Worm (Caenorhabditis elegans): ENCODE measurements around the gene C16B8.2.

C16B8.2 gene

ce11 chrX:4007724-4008123 lies 41.5 kb upstream of the C16B8.2 start (continued):
- TF ChIP-seq unc-62 (GFP tag; optimal IDR thresholded peaks at IDR 0.05), result no peak
- peak; percentile 87 for TF ChIP-seq nhr-90 (tag; optimal IDR thresholded peaks at IDR 0.05)
- TF ChIP-seq cebp-2 (GFP tag; IDR thresholded peaks at IDR 0.05), result 0 out of 2 replicates have a peak, but pooled peaks have one; percentile 33
- TF ChIP-seq Y56A3A.18 (GFP tag; IDR thresholded peaks at IDR 0.05), result 0 out of 2 replicates have a peak, but pooled peaks have one; percentile 61
- TF ChIP-seq atf-7 (tag; optimal IDR thresholded peaks at IDR 0.05), result peak; percentile 44
- TF ChIP-seq him-1 (tag; optimal IDR thresholded peaks at IDR 0.05), result no peak
- no peak for TF ChIP-seq lsl-1 (GFP tag; optimal IDR thresholded peaks at IDR 0.05)
- TF ChIP-seq xnd-1 (tag; optimal IDR thresholded peaks at IDR 0.05), result no peak
- TF ChIP-seq ceh-91 (GFP tag; IDR thresholded peaks at IDR 0.05), result no peak
- TF ChIP-seq gei-17 (GFP tag; optimal IDR thresholded peaks at IDR 0.05), result peak; percentile 13
- TF ChIP-seq pha-4 (tag; optimal IDR thresholded peaks at IDR 0.05), result no peak
- TF ChIP-seq nhr-27 (tag; optimal IDR thresholded peaks at IDR 0.05), result no peak
- no peak for TF ChIP-seq let-526 (GFP tag; IDR thresholded peaks at IDR 0.05)
- no peak for TF ChIP-seq ZK185.1 (tag; optimal IDR thresholded peaks at IDR 0.05; ENCODE audit: poor library complexity, severe bottlenecking)
- no peak for TF ChIP-seq snpc-1.1 (tag; optimal IDR thresholded peaks at IDR 0.05; ENCODE audit: insufficient read depth)
- TF ChIP-seq ztf-26 (tag; optimal IDR thresholded peaks at IDR 0.05), result peak; percentile 45
- no peak for TF ChIP-seq Y79H2A.3 (GFP tag; conservative IDR thresholded peaks at IDR 0.05)
- TF ChIP-seq ceh-27 (GFP tag; optimal IDR thresholded peaks at IDR 0.05), result no peak
- TF ChIP-seq aptf-3 (GFP tag; IDR thresholded peaks at IDR 0.05), result no peak
- no peak for TF ChIP-seq F39B2.1 (GFP tag; IDR thresholded peaks at IDR 0.05)
- TF ChIP-seq bed-1 (GFP tag; IDR thresholded peaks at IDR 0.05), result no peak
- no peak for TF ChIP-seq athp-1 (tag; optimal IDR thresholded peaks at IDR 0.05)
- no peak for TF ChIP-seq dpl-1 (GFP tag; optimal IDR thresholded peaks at IDR 0.05)
- no peak for TF ChIP-seq Y95B8A.8 (GFP tag; IDR thresholded peaks at IDR 0.05)
- TF ChIP-seq sdz-38 (tag; optimal IDR thresholded peaks at IDR 0.05), result no peak
- TF ChIP-seq ama-1 (optimal IDR thresholded peaks at IDR 0.05), result no peak
- TF ChIP-seq ama-1 (GFP tag; optimal IDR thresholded peaks at IDR 0.05), result peak in 1 of 2 experiments; percentile 9
- no peak for TF ChIP-seq B0261.1 (tag; optimal IDR thresholded peaks at IDR 0.05)
- TF ChIP-seq lin-35 (GFP tag; optimal IDR thresholded peaks at IDR 0.05), result no peak
- TF ChIP-seq Y67H2A.10 (GFP tag; conservative IDR thresholded peaks at IDR 0.05), result no peak
- TF ChIP-seq repo-1 (tag; optimal IDR thresholded peaks at IDR 0.05), result no peak
- TF ChIP-seq rpc-1 (optimal IDR thresholded peaks at IDR 0.05), result no peak
- TF ChIP-seq rpc-1 (tag; optimal IDR thresholded peaks at IDR 0.05), result no peak
- TF ChIP-seq ceh-58 (GFP tag; IDR thresholded peaks at IDR 0.05), result no peak
- TF ChIP-seq B0019.2 (GFP tag; conservative IDR thresholded peaks at IDR 0.05), result no peak
- no peak for TF ChIP-seq bed-2 (GFP tag; IDR thresholded peaks at IDR 0.05)
- TF ChIP-seq mxl-1 (tag; optimal IDR thresholded peaks at IDR 0.05), result no peak
- peak; percentile 71 for TF ChIP-seq ztf-22 (GFP tag; optimal IDR thresholded peaks at IDR 0.05)
- TF ChIP-seq nhr-80 (tag; optimal IDR thresholded peaks at IDR 0.05), result peak; percentile 96
- no peak for TF ChIP-seq F37B4.10 (GFP tag; IDR thresholded peaks at IDR 0.05)
- no peak for TF ChIP-seq ceh-100 (GFP tag; IDR thresholded peaks at IDR 0.05)
- peak; percentile 81 for TF ChIP-seq madf-10 (tag; optimal IDR thresholded peaks at IDR 0.05)
- no peak for TF ChIP-seq egl-44 (GFP tag; IDR thresholded peaks at IDR 0.05)
- no peak for TF ChIP-seq D2030.7 (GFP tag; IDR thresholded peaks at IDR 0.05)
- no peak for TF ChIP-seq attf-6 (GFP tag; IDR thresholded peaks at IDR 0.05)
- TF ChIP-seq F57A8.1 (GFP tag; optimal IDR thresholded peaks at IDR 0.05), result no peak
- no peak for TF ChIP-seq zim-3 (tag; optimal IDR thresholded peaks at IDR 0.05)
- peak; percentile 32 for TF ChIP-seq tlf-1 (GFP tag; optimal IDR thresholded peaks at IDR 0.05)
- no peak for TF ChIP-seq mcd-1 (GFP tag; IDR thresholded peaks at IDR 0.05)
- TF ChIP-seq ztf-25 (GFP tag; IDR thresholded peaks at IDR 0.05), result no peak
- no peak for TF ChIP-seq egrh-3 (GFP tag; IDR thresholded peaks at IDR 0.05)

Data from whole organism, young adult.